Worm (Caenorhabditis elegans) whole organism, early embryonic: Measurements from ENCODE around the gene rde-11.

Source experiments
- aly-1 ChIP-seq: sonication (generic microtip); optimal IDR thresholded peaks from 2 replicates; lab custom pipeline; 2016; ENCODE audit warnings: missing genetic modification characterization, missing compliant biosample characterization
- ets-7 ChIP-seq: sonication (generic microtip); optimal IDR thresholded peaks from 2 replicates; lab custom pipeline; 2016; ENCODE audit warnings: missing genotype, missing genetic modification characterization, missing compliant biosample characterization
- hmg-4 ChIP-seq: fragments of 200-800 bp; sonication (Bioruptor generic); optimal IDR thresholded peaks from 2 replicates; lab custom pipeline; 2018; ENCODE audit warnings: mild to moderate bottlenecking, missing genetic modification characterization, missing compliant biosample characterization

ce11 chrIV:13085675-13086074 lies 19.3 kb upstream of the rde-11 start:
- TF ChIP-seq ets-7, result no peak
- no peak for TF ChIP-seq aly-1 (tag; lab: Kevin White, UChicago)
- no peak for TF ChIP-seq hmg-4 (GFP tag; lab: Kevin White, UChicago)
